Worm (Caenorhabditis elegans): ENCODE results near the gene stt-3.

DNA sequence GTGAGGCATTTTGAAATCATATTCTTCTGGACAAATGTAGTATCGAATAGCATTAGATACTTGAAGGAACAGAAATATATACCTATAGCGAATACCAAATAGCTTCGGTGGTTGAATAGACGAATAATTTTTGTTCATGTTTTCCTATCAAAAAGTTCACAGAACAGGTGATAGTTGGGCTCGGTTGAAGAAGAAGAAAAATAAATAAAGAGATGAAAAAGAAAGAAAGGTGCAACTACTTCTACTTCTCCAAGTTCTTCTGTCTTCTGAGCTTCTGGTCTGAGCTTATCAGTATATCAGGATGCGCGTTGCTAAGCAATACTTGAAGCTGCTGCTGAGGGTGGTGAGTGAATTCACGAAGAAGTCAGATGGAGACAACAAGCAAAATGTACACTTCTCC is 34.5 kb upstream of the stt-3 start, which contains the start of gene C23G10.10:
- no peak for TF ChIP-seq fos-1 (tag; optimal IDR thresholded peaks at IDR 0.05)
- no peak for TF ChIP-seq snpc-4 (tag; optimal IDR thresholded peaks at IDR 0.05)
- TF ChIP-seq ztf-4 (tag; optimal IDR thresholded peaks at IDR 0.05), result no peak
- no peak for TF ChIP-seq lin-13 (GFP tag; optimal IDR thresholded peaks at IDR 0.05)
- no peak for TF ChIP-seq dmd-4 (tag; optimal IDR thresholded peaks at IDR 0.05)
- no peak for TF ChIP-seq elt-3 (tag; optimal IDR thresholded peaks at IDR 0.05)
- TF ChIP-seq egl-27 (tag; optimal IDR thresholded peaks at IDR 0.05), result no peak
- no peak for TF ChIP-seq ZK546.5 (tag; optimal IDR thresholded peaks at IDR 0.05)
- no peak for TF ChIP-seq nhr-10 (tag; optimal IDR thresholded peaks at IDR 0.05)
- TF ChIP-seq nhr-237 (tag; optimal IDR thresholded peaks at IDR 0.05), result no peak
- no peak for TF ChIP-seq R02D3.7 (tag; optimal IDR thresholded peaks at IDR 0.05)
- no peak for TF ChIP-seq elt-1 (tag; optimal IDR thresholded peaks at IDR 0.05)
- TF ChIP-seq nhr-129 (tag; optimal IDR thresholded peaks at IDR 0.05), result no peak
- TF ChIP-seq zag-1 (tag; optimal IDR thresholded peaks at IDR 0.05), result no peak

Measured in whole organism, L2 larva.